Fruit fly (Drosophila melanogaster): ENCODE measurements around the gene CG12121.

The CG12121 gene

DNA sequence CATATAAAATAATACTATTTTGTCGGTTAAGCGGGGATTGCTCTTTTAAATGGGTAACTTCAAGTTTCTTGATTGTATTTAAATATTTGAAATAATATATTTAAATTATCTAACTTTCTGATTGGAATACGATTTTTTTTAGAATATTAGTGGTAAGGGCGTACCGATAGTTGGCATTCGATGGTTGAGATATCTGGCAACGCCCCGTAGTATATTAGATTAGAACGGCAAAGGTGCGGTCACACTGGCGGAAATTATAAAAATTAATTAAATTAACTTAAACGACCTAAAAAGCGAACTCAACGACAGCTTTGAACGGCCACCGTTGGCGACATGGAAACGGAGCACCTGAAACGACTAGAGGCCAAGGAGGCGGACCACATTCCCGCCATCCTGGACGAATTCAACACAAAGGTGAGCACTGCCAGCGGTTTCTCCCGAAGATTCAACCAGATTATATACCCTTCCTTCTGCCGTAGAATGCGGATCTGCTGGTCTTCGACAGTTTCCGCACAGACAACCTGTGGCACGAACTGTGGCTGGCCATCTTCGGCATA is 23.9 kb upstream of the CG12121 start, which contains the start of gene ric8a (continued):
- peak; percentile 52; the same call in 1 of the 2 replicates for TF ChIP-seq nerfin-2 (GFP tag; IDR thresholded peaks at IDR 0.05; ENCODE audit: partially characterized antibody)
- peak; percentile 76 for TF ChIP-seq inv (GFP tag; IDR thresholded peaks at IDR 0.05; ENCODE audit: partially characterized antibody)
- TF ChIP-seq cg (GFP tag; optimal IDR thresholded peaks at IDR 0.05): no peak
- no peak for TF ChIP-seq ro (GFP tag; IDR thresholded peaks at IDR 0.05)
- peak; percentile 85 for TF ChIP-seq amos (GFP tag; IDR thresholded peaks at IDR 0.05; ENCODE audit: partially characterized antibody)
- no peak for TF ChIP-seq CG10147 (GFP tag; optimal IDR thresholded peaks at IDR 0.05)
- no peak for TF ChIP-seq CG13296 (GFP tag; optimal IDR thresholded peaks at IDR 0.05)
- TF ChIP-seq CG14860 (GFP tag; IDR thresholded peaks at IDR 0.05; ENCODE audit: partially characterized antibody): peak; percentile 64; the same call in 2 of the 3 replicates
- no peak for TF ChIP-seq lov (optimal IDR thresholded peaks at IDR 0.05)
- no peak for TF ChIP-seq lov (GFP tag; IDR thresholded peaks at IDR 0.05)
- TF ChIP-seq CG4328 (GFP tag; optimal IDR thresholded peaks at IDR 0.05): no peak
- TF ChIP-seq HLH4C (GFP tag; IDR thresholded peaks at IDR 0.05; ENCODE audit: partially characterized antibody): peak; percentile 76
- TF ChIP-seq CG13424 (tag; optimal IDR thresholded peaks at IDR 0.05): peak; percentile 8
- TF ChIP-seq CG7987 (GFP tag; optimal IDR thresholded peaks at IDR 0.05): no peak
- peak; percentile 46 for TF ChIP-seq Ets65A (GFP tag)
- no peak for TF ChIP-seq CG4282 (GFP tag; optimal IDR thresholded peaks at IDR 0.05)
- TF ChIP-seq CG2129 (GFP tag; IDR thresholded peaks at IDR 0.05; ENCODE audit: partially characterized antibody): peak; percentile 30
- TF ChIP-seq vnd (GFP tag; IDR thresholded peaks at IDR 0.05; ENCODE audit: partially characterized antibody): peak; percentile 75
- TF ChIP-seq CG3847 (GFP tag; IDR thresholded peaks at IDR 0.05): peak; percentile 75
- no peak for TF ChIP-seq CG31224 (GFP tag; IDR thresholded peaks at IDR 0.05)
- 0 out of 3 replicates have a peak, but pooled peaks have one; percentile 17 for TF ChIP-seq Aef1 (GFP tag; IDR thresholded peaks at IDR 0.05)
- TF ChIP-seq gsb-n (tag; optimal IDR thresholded peaks at IDR 0.05): no peak
- TF ChIP-seq CG8290 (GFP tag; optimal IDR thresholded peaks at IDR 0.05): peak; percentile 29
- no peak for TF ChIP-seq CG8290 (tag; optimal IDR thresholded peaks at IDR 0.05)
- peak; percentile 21 for TF ChIP-seq CG15601 (tag; optimal IDR thresholded peaks at IDR 0.05)
- no peak for TF ChIP-seq odd (GFP tag; optimal IDR thresholded peaks at IDR 0.05)
- TF ChIP-seq Xrp1 (GFP tag; IDR thresholded peaks at IDR 0.05): no peak
- peak; percentile 65; the same call in 2 of the 3 replicates for TF ChIP-seq mld (GFP tag; IDR thresholded peaks at IDR 0.05; ENCODE audit: partially characterized antibody)
- peak; percentile 60; the same call in 1 of the 3 replicates for TF ChIP-seq zen2 (GFP tag; IDR thresholded peaks at IDR 0.05; ENCODE audit: partially characterized antibody)
- TF ChIP-seq Gug (GFP tag; IDR thresholded peaks at IDR 0.05): peak; percentile 12; the same call in 1 of the 4 replicates
- TF ChIP-seq CG1602 (GFP tag; optimal IDR thresholded peaks at IDR 0.05): no peak
- peak; percentile 52 for TF ChIP-seq stwl (tag; optimal IDR thresholded peaks at IDR 0.05)
- TF ChIP-seq NC2α (GFP tag; optimal IDR thresholded peaks at IDR 0.05): no peak
- TF ChIP-seq CG4617 (GFP tag; optimal IDR thresholded peaks at IDR 0.05; ENCODE audit: borderline replicate concordance): peak; percentile 82
- peak; percentile 54 for TF ChIP-seq Rfx (GFP tag; IDR thresholded peaks at IDR 0.05)
- TF ChIP-seq trem (tag; optimal IDR thresholded peaks at IDR 0.05): peak; percentile 67
- TF ChIP-seq CG9932 (GFP tag; IDR thresholded peaks at IDR 0.05): peak; percentile 59
- TF ChIP-seq Dek (tag; optimal IDR thresholded peaks at IDR 0.05): peak; percentile 26
- peak; percentile 68 for TF ChIP-seq ato (GFP tag; IDR thresholded peaks at IDR 0.05; ENCODE audit: partially characterized antibody)
- peak; percentile 55 for TF ChIP-seq Doc3 (GFP tag; IDR thresholded peaks at IDR 0.05; ENCODE audit: partially characterized antibody)
- peak; percentile 81 for TF ChIP-seq Bgb (GFP tag; IDR thresholded peaks at IDR 0.05; ENCODE audit: partially characterized antibody)
- TF ChIP-seq CG7963 (GFP tag; IDR thresholded peaks at IDR 0.05; ENCODE audit: partially characterized antibody): peak; percentile 51; the same call in 1 of the 3 replicates
- peak; percentile 27 for TF ChIP-seq grau (tag; optimal IDR thresholded peaks at IDR 0.05)
- TF ChIP-seq CG34376 (GFP tag; optimal IDR thresholded peaks at IDR 0.05): no peak
- peak; percentile 67 for TF ChIP-seq CG14710 (tag; optimal IDR thresholded peaks at IDR 0.05)
- no peak for TF ChIP-seq jing (GFP tag; optimal IDR thresholded peaks at IDR 0.05)
- TF ChIP-seq CG15514 (GFP tag; optimal IDR thresholded peaks at IDR 0.05): peak; percentile 37
- no peak for TF ChIP-seq H15 (GFP tag; IDR thresholded peaks at IDR 0.05)
- peak; percentile 23 for TF ChIP-seq CG17829 (tag; optimal IDR thresholded peaks at IDR 0.05)

Measured in whole organism, embryonic.